Fruit fly (Drosophila melanogaster) whole organism, prepupa: ENCODE results near the gene CG1750.

ENCODE experiments used
- Blimp-1 ChIP-seq: fragments of 200-800 bp; sonication (Bioruptor generic); optimal IDR thresholded peaks from 3 replicates; lab custom pipeline; 2017; ENCODE audit warnings: missing biosample characterization, missing genetic modification characterization, mild to moderate bottlenecking, moderate library complexity, missing genetic modification reagents
- CG1621 ChIP-seq: fragments of 200-800 bp; sonication (Bioruptor generic); optimal IDR thresholded peaks from 3 replicates; lab custom pipeline; 2018; ENCODE audit warnings: missing biosample characterization, mild to moderate bottlenecking, missing genetic modification characterization
- CG7368 ChIP-seq: fragments of 200-800 bp; sonication (Bioruptor generic); optimal IDR thresholded peaks from 3 replicates; lab custom pipeline; 2016; ENCODE audit warnings: missing biosample characterization, missing genetic modification characterization
- CG8632 ChIP-seq: fragments of 200-800 bp; sonication (Bioruptor generic); optimal IDR thresholded peaks from 3 replicates; lab custom pipeline; 2016; ENCODE audit warnings: missing biosample characterization, missing genetic modification characterization
- Gug ChIP-seq: fragments of 200-800 bp; sonication (Bioruptor generic); IDR thresholded peaks from 2 replicates; pipeline ENCODE4 v1.3.6; 2022; ENCODE audit warnings: missing biosample characterization, missing genetic modification characterization
- Met ChIP-seq: fragments of 200-800 bp; sonication (Bioruptor generic); optimal IDR thresholded peaks from 3 replicates; lab custom pipeline; 2016; ENCODE audit warnings: missing biosample characterization, missing genetic modification characterization
- Sox102F ChIP-seq: fragments of 200-800 bp; sonication (Bioruptor generic); optimal IDR thresholded peaks from 2 replicates; lab custom pipeline; 2016; ENCODE audit warnings: missing biosample characterization, mild to moderate bottlenecking, missing genetic modification characterization
- cyc ChIP-seq: fragments of 200-800 bp; sonication (Bioruptor generic); optimal IDR thresholded peaks from 3 replicates; lab custom pipeline; 2016; ENCODE audit warnings: missing biosample characterization, missing genetic modification characterization
- eg ChIP-seq: fragments of 200-800 bp; sonication (Bioruptor generic); IDR thresholded peaks from 3 replicates; pipeline ENCODE4 v1.3.6; 2022; ENCODE audit warnings: missing biosample characterization, missing genetic modification characterization
- esn ChIP-seq: fragments of 200-800 bp; sonication (Bioruptor generic); optimal IDR thresholded peaks from 2 replicates; lab custom pipeline; 2016; ENCODE audit warnings: missing biosample characterization, mild to moderate bottlenecking, missing genetic modification characterization, moderate library complexity

- TF ChIP-seq CG8632 (no peak), CG1621 (tag; lab: Kevin White, UChicago) (no peak), esn (GFP tag; lab: Kevin White, UChicago) (no peak), eg (GFP tag; lab: Robert Waterston, UW) (no peak), Sox102F (GFP tag; lab: Kevin White, UChicago) (no peak), Blimp-1 (GFP tag; lab: Kevin White, UChicago) (no peak), Met (GFP tag; lab: Kevin White, UChicago) (no peak), CG7368 (GFP tag; lab: Kevin White, UChicago) (no peak), Gug (GFP tag; lab: Robert Waterston, UW) (no peak), cyc (GFP tag; lab: Kevin White, UChicago) (no peak)
These were observed 41.5 kb downstream of the CG1750 start, which contains the start of the genes Zwilch and CG1542 for dm6 chr3R:31213227-31213626.
